Fruit fly (Drosophila melanogaster) whole organism, adult: Measurements from ENCODE around the gene GstD10.
A peak's percentile ranks its signal among the peaks of the same experiment; 100 is the strongest.

Experiments used
- CG11617 ChIP-seq: fragments of 200-800 bp; sonication (Bioruptor generic); optimal IDR thresholded peaks from 2 replicates; lab custom pipeline; 2017; ENCODE audit warnings: mild to moderate bottlenecking, missing biosample characterization, missing genetic modification reagents, missing genetic modification characterization
- CG33017 ChIP-seq: fragments of 200-800 bp; sonication (Bioruptor generic); optimal IDR thresholded peaks from 2 replicates; lab custom pipeline; 2018; ENCODE audit warnings: missing biosample characterization, mild to moderate bottlenecking, missing genetic modification characterization, moderate library complexity
- CG5204 ChIP-seq: fragments of 200-800 bp; sonication (Bioruptor generic); optimal IDR thresholded peaks from 2 replicates; lab custom pipeline; 2016; ENCODE audit warnings: missing biosample characterization, missing genetic modification characterization
- CG7045 ChIP-seq: fragments of 200-800 bp; sonication (Bioruptor generic); optimal IDR thresholded peaks from 2 replicates; lab custom pipeline; 2017; ENCODE audit warnings: missing biosample characterization, mild to moderate bottlenecking, missing genetic modification characterization
- CG7101 ChIP-seq: fragments of 200-800 bp; sonication (Bioruptor generic); optimal IDR thresholded peaks from 2 replicates; lab custom pipeline; 2018; ENCODE audit warnings: missing biosample characterization, mild to moderate bottlenecking, missing genetic modification characterization, moderate library complexity
- Crg-1 ChIP-seq: fragments of 200-800 bp; sonication (Bioruptor generic); optimal IDR thresholded peaks from 2 replicates; lab custom pipeline; 2016; ENCODE audit warnings: missing biosample characterization, missing genetic modification characterization
- Mnt ChIP-seq: fragments of 200-800 bp; sonication (Bioruptor generic); optimal IDR thresholded peaks from 2 replicates; lab custom pipeline; 2016; ENCODE audit warnings: missing biosample characterization, mild to moderate bottlenecking, missing genetic modification characterization
- bab1 ChIP-seq: fragments of 200-800 bp; sonication (Bioruptor generic); optimal IDR thresholded peaks from 3 replicates; lab custom pipeline; 2019; ENCODE audit warnings: missing biosample characterization, mild to moderate bottlenecking, missing genetic modification characterization, moderate library complexity
- cic ChIP-seq: fragments of 200-800 bp; sonication (Bioruptor generic); optimal IDR thresholded peaks from 2 replicates; lab custom pipeline; 2017; ENCODE audit warnings: missing biosample characterization, mild to moderate bottlenecking, missing genetic modification characterization, moderate library complexity
- cnc ChIP-seq, 2 experiments: fragments of >200 bp; optimal IDR thresholded peaks; 2 replicates each; lab custom pipeline; 2017
- kay ChIP-seq: fragments of 200-800 bp; sonication (Bioruptor generic); peaks from one replicate; lab custom pipeline; 2016; ENCODE audit warnings: missing biosample characterization, missing genetic modification characterization, borderline replicate concordance
- ovo ChIP-seq: fragments of 200-800 bp; sonication (Bioruptor generic); optimal IDR thresholded peaks from 2 replicates; lab custom pipeline; 2016; ENCODE audit warnings: missing biosample characterization, missing genetic modification characterization
- pad ChIP-seq: fragments of 200-800 bp; sonication (Bioruptor generic); optimal IDR thresholded peaks from 3 replicates; lab custom pipeline; 2017; ENCODE audit warnings: missing biosample characterization, missing genetic modification characterization, mild to moderate bottlenecking, moderate library complexity, missing genetic modification reagents

- TF ChIP-seq pad (GFP tag; lab: Kevin White, UChicago), result no peak
- no peak for TF ChIP-seq Crg-1 (GFP tag; lab: Kevin White, UChicago)
- TF ChIP-seq cnc (optimal IDR thresholded peaks at IDR 0.05; lab: Kevin White, UChicago), result no peak
- TF ChIP-seq CG33017 (tag; lab: Kevin White, UChicago), result no peak
- TF ChIP-seq CG7101 (tag; lab: Kevin White, UChicago), result no peak
- no peak for TF ChIP-seq CG7045 (GFP tag; lab: Kevin White, UChicago)
- TF ChIP-seq CG11617 (GFP tag; lab: Kevin White, UChicago), result no peak
- TF ChIP-seq ovo, result no peak
- no peak for TF ChIP-seq cic (GFP tag; lab: Kevin White, UChicago)
- no peak for TF ChIP-seq Mnt (GFP tag; lab: Kevin White, UChicago)
- peak; percentile 50 for TF ChIP-seq kay (GFP tag; lab: Kevin White, UChicago)
- no peak for TF ChIP-seq bab1 (GFP tag; lab: Kevin White, UChicago)
- no peak for TF ChIP-seq CG5204
Measured at dm6 chr3R:12372800-12373199, 7.3 kb upstream of the GstD10 start, which contains the start of gene GstD3.
